Worm (Caenorhabditis elegans): ENCODE data around the gene rps-9.

Gene rps-9

ce11 chrII:11166414-11166813 lies 40.3 kb upstream of the rps-9 start:
- TF ChIP-seq isw-1 (GFP tag; IDR thresholded peaks at IDR 0.05) (no peak), snpc-4 (tag; optimal IDR thresholded peaks at IDR 0.05) (peak; percentile 51), lin-15B (tag; optimal IDR thresholded peaks at IDR 0.05) (no peak), mep-1 (tag; optimal IDR thresholded peaks at IDR 0.05) (peak; percentile 27), ets-5 (GFP tag; IDR thresholded peaks at IDR 0.05) (no peak), tbx-2 (tag; optimal IDR thresholded peaks at IDR 0.05) (peak; percentile 10), snu-23 (GFP tag; optimal IDR thresholded peaks at IDR 0.05) (no peak), skn-1 (tag; optimal IDR thresholded peaks at IDR 0.05) (no peak), mef-2 (tag; optimal IDR thresholded peaks at IDR 0.05) (no peak), lin-14 (GFP tag; optimal IDR thresholded peaks at IDR 0.05) (peak; percentile 52), nhr-85 (tag) (no peak), unc-62 (GFP tag; optimal IDR thresholded peaks at IDR 0.05) (no peak), ceh-8 (GFP tag; optimal IDR thresholded peaks at IDR 0.05) (no peak), ama-1 (optimal IDR thresholded peaks at IDR 0.05) (no peak)

DNA sequence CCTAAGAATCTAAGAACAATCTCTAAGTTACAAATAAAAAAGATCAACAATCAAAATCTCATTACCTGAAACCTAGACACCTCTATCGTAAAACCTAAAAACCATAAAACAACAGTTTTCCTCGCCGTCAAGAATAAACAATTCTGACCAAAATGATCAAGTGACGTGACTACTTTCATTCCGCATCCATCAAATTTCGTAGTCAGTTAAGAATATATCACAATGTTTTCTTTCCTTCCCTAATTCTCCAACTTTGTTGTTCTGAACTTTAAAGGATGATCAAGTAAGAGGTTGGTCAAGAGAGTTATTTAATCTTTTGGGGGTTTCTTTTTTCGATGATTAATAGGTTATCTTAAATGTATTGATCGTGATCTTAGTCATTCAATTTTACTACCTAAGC lies 37.1 kb upstream of the rps-9 start:
- TF ChIP-seq nhr-85 (tag) (peak; percentile 75), lin-14 (GFP tag; optimal IDR thresholded peaks at IDR 0.05) (peak; percentile 41), nhr-19 (GFP tag; conservative IDR thresholded peaks at IDR 0.05) (0 out of 2 replicates have a peak, but pooled peaks have one; percentile 2), nhr-20 (tag; optimal IDR thresholded peaks at IDR 0.05) (peak; percentile 54), lin-35 (GFP tag; optimal IDR thresholded peaks at IDR 0.05) (peak in 1 of 2 experiments; percentile 20), elt-3 (tag; optimal IDR thresholded peaks at IDR 0.05) (peak in 2 of 6 experiments; percentile 54 to 90), nhr-71 (tag; optimal IDR thresholded peaks at IDR 0.05) (peak; percentile 40), ztf-11 (tag; optimal IDR thresholded peaks at IDR 0.05) (no peak), grh-1 (GFP tag; IDR thresholded peaks at IDR 0.05) (no peak), fkh-10 (GFP tag; optimal IDR thresholded peaks at IDR 0.05) (no peak), isw-1 (GFP tag; IDR thresholded peaks at IDR 0.05) (no peak), C34B4.2 (tag; optimal IDR thresholded peaks at IDR 0.05) (no peak), blmp-1 (tag; optimal IDR thresholded peaks at IDR 0.05) (peak; percentile 81), efl-1 (optimal IDR thresholded peaks at IDR 0.05) (no peak), efl-1 (GFP tag; optimal IDR thresholded peaks at IDR 0.05 in 1 of 2) (peak in 1 of 2 experiments; percentile 40), snu-23 (GFP tag; optimal IDR thresholded peaks at IDR 0.05) (peak; percentile 6), ztf-4 (tag; optimal IDR thresholded peaks at IDR 0.05) (no peak)

DNA sequence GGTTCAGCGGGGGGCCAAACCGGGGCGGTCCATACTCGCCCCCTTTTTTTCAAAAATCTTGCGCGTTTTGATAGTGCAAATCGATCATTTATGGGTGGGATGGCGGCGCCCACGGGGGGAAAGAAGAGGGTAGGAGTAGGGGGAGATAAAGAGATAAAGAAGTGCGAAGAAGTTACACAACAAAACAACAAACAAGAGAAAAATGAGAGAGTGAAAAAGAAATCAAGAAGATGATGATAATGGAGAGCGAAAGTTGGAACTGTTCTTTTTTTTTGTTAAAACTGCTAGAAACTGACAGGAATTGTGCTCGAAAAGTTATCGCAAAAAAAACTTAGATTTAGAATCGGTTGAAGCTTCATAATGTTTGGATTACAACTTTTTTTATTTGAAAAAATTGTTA lies 36.2 kb upstream of the rps-9 start, which contains the start of gene ptr-13:
TSS of gene ptr-13 (minus strand) at position 92 of the 400 bp plus-strand sequence.
- TF ChIP-seq tbx-2 (tag; optimal IDR thresholded peaks at IDR 0.05) (no peak), blmp-1 (tag; optimal IDR thresholded peaks at IDR 0.05) (peak; percentile 79), lin-14 (GFP tag; optimal IDR thresholded peaks at IDR 0.05) (no peak), fos-1 (tag; optimal IDR thresholded peaks at IDR 0.05) (no peak), elt-3 (tag; optimal IDR thresholded peaks at IDR 0.05) (peak in 2 of 6 experiments; percentile 2 to 54), F16B12.6 (tag; optimal IDR thresholded peaks at IDR 0.05) (no peak), grh-1 (GFP tag; IDR thresholded peaks at IDR 0.05) (no peak)

- no peak for TF ChIP-seq pag-3 (tag; optimal IDR thresholded peaks at IDR 0.05; ENCODE audit: borderline replicate concordance, insufficient read depth)
- no peak for TF ChIP-seq ama-1 (optimal IDR thresholded peaks at IDR 0.05)
- peak; percentile 55 for TF ChIP-seq blmp-1 (tag; optimal IDR thresholded peaks at IDR 0.05)
- TF ChIP-seq lsy-2 (tag; optimal IDR thresholded peaks at IDR 0.05) = no peak
- TF ChIP-seq nhr-77 (tag; optimal IDR thresholded peaks at IDR 0.05) = no peak
- TF ChIP-seq unc-62 (GFP tag; optimal IDR thresholded peaks at IDR 0.05) = no peak
- TF ChIP-seq nhr-47 (tag; optimal IDR thresholded peaks at IDR 0.05) = no peak
- TF ChIP-seq jun-1 (tag; optimal IDR thresholded peaks at IDR 0.05) = no peak
- no peak for TF ChIP-seq aha-1 (tag; optimal IDR thresholded peaks at IDR 0.05)
- TF ChIP-seq mdl-1 (tag; optimal IDR thresholded peaks at IDR 0.05) = no peak
- no peak for TF ChIP-seq efl-1 (optimal IDR thresholded peaks at IDR 0.05)
- TF ChIP-seq efl-1 (GFP tag; optimal IDR thresholded peaks at IDR 0.05 in 1 of 2) = no peak
- no peak for TF ChIP-seq ztf-4 (tag; optimal IDR thresholded peaks at IDR 0.05)
- TF ChIP-seq elt-3 (tag; optimal IDR thresholded peaks at IDR 0.05) = peak in 1 of 6 experiments; percentile 11
- TF ChIP-seq nhr-19 (GFP tag; conservative IDR thresholded peaks at IDR 0.05) = no peak
- TF ChIP-seq ceh-90 (tag; optimal IDR thresholded peaks at IDR 0.05) = no peak
- no peak for TF ChIP-seq ceh-63 (GFP tag; optimal IDR thresholded peaks at IDR 0.05)
Measured at ce11 chrII:11161675-11162074, 35.5 kb upstream of the rps-9 start.

Data from whole organism, L1 larva.